Fruit fly (Drosophila melanogaster): ENCODE measurements around the gene CG8065.

dm6 chr3L:10246226-10246778 lies 30.8 kb downstream of the CG8065 start:
- TF ChIP-seq CG8478 (optimal IDR thresholded peaks at IDR 0.05) (no peak), psq (optimal IDR thresholded peaks at IDR 0.05) (no peak), usp (GFP tag; optimal IDR thresholded peaks at IDR 0.05) (no peak), EcR (GFP tag; optimal IDR thresholded peaks at IDR 0.05) (no peak), Dll (optimal IDR thresholded peaks at IDR 0.05) (no peak), pan (optimal IDR thresholded peaks at IDR 0.05) (no peak)
